Fruit fly (Drosophila melanogaster): ENCODE results near the gene CG11741.
A peak's percentile ranks its signal among the peaks of the same experiment; 100 is the strongest.

The CG11741 gene

DNA sequence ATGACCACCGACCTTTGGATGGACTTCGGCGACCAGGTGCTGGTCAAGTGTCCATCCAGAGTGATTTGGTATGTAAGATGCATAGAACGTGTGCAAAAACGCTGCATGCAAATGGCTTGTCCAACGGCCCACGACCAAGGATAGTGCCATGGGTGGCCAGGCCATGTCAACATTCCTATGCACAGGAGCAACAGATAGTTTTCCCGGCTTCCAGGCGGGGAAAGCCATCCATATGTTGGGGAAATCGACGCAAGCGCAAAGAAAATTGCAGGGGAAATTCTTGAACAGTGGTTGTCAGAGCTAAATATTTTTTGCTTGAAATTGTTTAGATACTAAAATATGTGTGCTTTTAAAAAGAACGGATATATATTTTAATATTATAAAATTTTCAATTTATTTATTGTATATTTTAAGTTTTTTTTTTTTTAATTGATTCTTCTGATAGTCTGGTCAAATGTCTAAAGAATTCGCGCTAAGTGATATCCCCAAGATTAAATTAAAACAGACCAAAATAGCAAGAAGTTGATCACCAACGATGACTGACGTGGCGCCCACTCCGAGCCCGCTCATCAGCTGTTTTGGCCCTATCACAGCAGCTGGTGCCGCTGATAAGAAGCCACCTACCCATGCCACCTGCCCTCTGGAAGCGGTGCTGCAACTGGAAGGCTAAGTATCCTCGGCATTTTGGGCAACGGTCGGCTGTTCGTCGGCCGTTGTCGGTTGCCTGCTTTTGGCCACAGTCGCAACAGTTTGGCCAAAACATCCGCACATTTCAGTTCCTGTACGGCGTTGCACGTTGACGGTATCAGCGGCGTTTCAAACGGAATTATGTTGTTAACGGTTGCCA lies 49.0 kb upstream of the CG11741 start, which contains the start of gene 5-HT2B (continued):
- TF ChIP-seq Hr39 (GFP tag; optimal IDR thresholded peaks at IDR 0.05) (no peak), achi (GFP tag; optimal IDR thresholded peaks at IDR 0.05) (peak; percentile 40), CG31627 (GFP tag; optimal IDR thresholded peaks at IDR 0.05) (no peak), CG6792 (GFP tag; optimal IDR thresholded peaks at IDR 0.05) (no peak), CG8119 (GFP tag; IDR thresholded peaks at IDR 0.05) (peak; percentile 51; the same call in 2 of the 3 replicates), Ets96B (tag; optimal IDR thresholded peaks at IDR 0.05) (peak; percentile 18), CG16779 (tag; optimal IDR thresholded peaks at IDR 0.05) (peak; percentile 7), CG9139 (GFP tag; optimal IDR thresholded peaks at IDR 0.05) (no peak), lz (GFP tag; optimal IDR thresholded peaks at IDR 0.05) (no peak), topi (GFP tag; optimal IDR thresholded peaks at IDR 0.05) (no peak), fd85E (GFP tag; optimal IDR thresholded peaks at IDR 0.05) (no peak), CG8632 (GFP tag; optimal IDR thresholded peaks at IDR 0.05) (peak; percentile 6)

DNA sequence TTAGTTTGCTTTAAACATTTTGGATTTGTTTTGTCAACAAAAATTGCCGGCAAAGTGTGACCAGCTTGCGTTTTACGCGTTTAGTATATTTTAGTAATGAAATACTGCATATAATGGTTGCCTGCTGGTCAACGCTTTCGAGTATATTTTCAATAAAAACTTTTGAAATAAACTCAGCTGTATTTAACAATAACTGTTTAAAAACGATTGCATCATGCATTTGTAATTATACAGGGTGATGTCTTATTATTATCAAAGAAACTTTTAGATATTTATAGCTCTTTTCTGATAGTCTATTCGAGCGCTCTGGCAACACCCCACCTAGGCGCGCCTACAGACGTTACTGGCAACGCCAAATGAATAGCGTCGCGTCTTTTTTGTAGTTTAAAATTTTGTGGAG lies 35.1 kb upstream of the CG11741 start, which contains the start of gene Cenp-C:
Gene Cenp-C (plus strand): TSS at position 332 of the 400 bp plus-strand sequence.
- TF ChIP-seq cyc (GFP tag; optimal IDR thresholded peaks at IDR 0.05) (peak; percentile 35), salr (GFP tag; optimal IDR thresholded peaks at IDR 0.05) (no peak), pdm3 (GFP tag; optimal IDR thresholded peaks at IDR 0.05) (no peak), dsx (GFP tag; optimal IDR thresholded peaks at IDR 0.05; ENCODE audit: poor library complexity, severe bottlenecking) (no peak), Sox15 (GFP tag; optimal IDR thresholded peaks at IDR 0.05) (peak; percentile 15), Hr4 (GFP tag; optimal IDR thresholded peaks at IDR 0.05) (peak; percentile 25), Smox (GFP tag; optimal IDR thresholded peaks at IDR 0.05) (peak; percentile 1), Lpt (GFP tag; optimal IDR thresholded peaks at IDR 0.05) (no peak), CG8119 (GFP tag; IDR thresholded peaks at IDR 0.05) (no peak), esn (GFP tag; optimal IDR thresholded peaks at IDR 0.05) (peak; percentile 44), CG10631 (GFP tag; optimal IDR thresholded peaks at IDR 0.05) (peak; percentile 17), fkh (GFP tag; optimal IDR thresholded peaks at IDR 0.05) (peak; percentile 73), Hr38 (GFP tag; optimal IDR thresholded peaks at IDR 0.05) (no peak), Ets96B (tag; optimal IDR thresholded peaks at IDR 0.05) (peak; percentile 2), acj6 (GFP tag; optimal IDR thresholded peaks at IDR 0.05) (peak; percentile 4), Sox14 (GFP tag; optimal IDR thresholded peaks at IDR 0.05) (peak; percentile 51), lz (GFP tag; optimal IDR thresholded peaks at IDR 0.05) (peak; percentile 47), Hr39 (GFP tag; optimal IDR thresholded peaks at IDR 0.05) (peak; percentile 48), eg (GFP tag; IDR thresholded peaks at IDR 0.05) (0 out of 3 replicates have a peak, but pooled peaks have one; percentile 14), Blimp-1 (GFP tag; optimal IDR thresholded peaks at IDR 0.05) (no peak), CG31627 (GFP tag; optimal IDR thresholded peaks at IDR 0.05) (peak; percentile 44), net (GFP tag; optimal IDR thresholded peaks at IDR 0.05) (no peak)

DNA sequence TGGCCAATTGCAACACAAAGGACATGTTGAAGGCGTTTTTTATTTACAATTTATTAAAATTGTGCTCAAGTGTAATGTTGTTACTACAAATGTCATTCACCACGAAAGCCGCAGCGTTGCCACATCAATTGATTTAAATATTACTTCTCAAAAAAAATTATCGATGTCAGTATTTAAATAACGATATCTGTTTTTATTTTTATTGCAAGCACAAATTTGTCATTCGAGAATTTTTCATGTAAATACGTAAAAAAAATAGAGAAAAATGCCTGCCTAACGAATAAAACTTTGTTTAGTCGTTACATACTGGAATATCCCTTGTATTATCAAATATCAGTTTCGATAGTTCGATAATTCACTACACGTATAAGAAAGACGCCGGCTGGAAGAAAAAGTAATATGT lies 33.8 kb upstream of the CG11741 start, which contains the start of the genes mRpS18A and CG31460:
Gene mRpS18A (minus strand): TSS at position 110 of the 403 bp plus-strand sequence.
Gene CG31460 (plus strand): TSS at position 190 of the 403 bp plus-strand sequence.
- TF ChIP-seq cyc (GFP tag; optimal IDR thresholded peaks at IDR 0.05) (peak; percentile 22), CG10631 (GFP tag; optimal IDR thresholded peaks at IDR 0.05) (peak; percentile 3), OdsH (GFP tag; optimal IDR thresholded peaks at IDR 0.05) (no peak), lz (GFP tag; optimal IDR thresholded peaks at IDR 0.05) (peak; percentile 13), Hr39 (GFP tag; optimal IDR thresholded peaks at IDR 0.05) (peak; percentile 30), CG11762 (GFP tag; optimal IDR thresholded peaks at IDR 0.05; ENCODE audit: insufficient read depth) (no peak), Ets21C (GFP tag; optimal IDR thresholded peaks at IDR 0.05) (peak; percentile 6), svp (GFP tag) (peak; percentile 1), Smox (GFP tag; optimal IDR thresholded peaks at IDR 0.05) (peak; percentile 22), vri (GFP tag; optimal IDR thresholded peaks at IDR 0.05) (no peak), CG31627 (GFP tag; optimal IDR thresholded peaks at IDR 0.05) (peak; percentile 41)
